Worm (Caenorhabditis elegans) whole organism, L2 larva: ENCODE results near the gene C16D9.6.

Experiments used
- Y55F3AM.14 ChIP-seq: fragments of 200-800 bp; sonication (Bioruptor generic); optimal IDR thresholded peaks from 2 replicates; lab custom pipeline; 2018; ENCODE audit warnings: mild to moderate bottlenecking, missing genetic modification characterization, missing compliant biosample characterization
- ZK546.5 ChIP-seq: sonication (generic microtip); optimal IDR thresholded peaks from 2 replicates; lab custom pipeline; 2017; ENCODE audit warnings: missing biosample characterization, missing genetic modification characterization
- ceh-82 ChIP-seq: fragments of 150-350 bp; optimal IDR thresholded peaks from 2 replicates; lab custom pipeline; 2014; ENCODE audit warnings: missing biosample characterization, missing genetic modification characterization
- elt-3 ChIP-seq: sonication (generic microtip); optimal IDR thresholded peaks from 2 replicates; lab custom pipeline; 2017; ENCODE audit warnings: missing biosample characterization, missing genetic modification characterization
- fos-1 ChIP-seq: fragments of 150-350 bp; optimal IDR thresholded peaks from 2 replicates; lab custom pipeline; 2014; ENCODE audit warnings: missing biosample characterization, missing genetic modification characterization
- lin-39 ChIP-seq: fragments of 150-350 bp; optimal IDR thresholded peaks from 2 replicates; lab custom pipeline; 2014; ENCODE audit warnings: missing biosample characterization, missing genetic modification reagents, missing genetic modification characterization
- ztf-1 ChIP-seq: fragments of 200-800 bp; sonication (Bioruptor generic); conservative IDR thresholded peaks from 2 replicates; pipeline ENCODE4 v1.3.6; 2022; ENCODE audit warnings: missing genetic modification characterization, missing compliant biosample characterization

ce11 chrV:8211993-8212392 is 38.1 kb downstream of the C16D9.6 start:
- TF ChIP-seq ZK546.5 (tag; lab: Kevin White, UChicago) (no peak), fos-1 (tag; lab: Kevin White, UChicago) (no peak), elt-3 (tag; lab: Kevin White, UChicago) (no peak), lin-39 (tag; lab: Kevin White, UChicago) (no peak), ztf-1 (GFP tag; lab: Robert Waterston, UW) (no peak), ceh-82 (tag; lab: Kevin White, UChicago) (no peak), Y55F3AM.14 (GFP tag; lab: Kevin White, UChicago) (no peak)
